Worm (Caenorhabditis elegans) whole organism, L4 larva: ENCODE results near the gene rha-1.

Experiments used
- F26F4.8 ChIP-seq: fragments of 200-800 bp; sonication (Bioruptor generic); conservative IDR thresholded peaks from 2 replicates; pipeline ENCODE4 v1.3.6; 2022; ENCODE audit warnings: missing genetic modification characterization, missing compliant biosample characterization
- F49E8.2 ChIP-seq: sonication (generic microtip); optimal IDR thresholded peaks from 2 replicates; lab custom pipeline; 2016; ENCODE audit warnings: missing compliant biosample characterization, mild to moderate bottlenecking, missing genetic modification characterization, borderline replicate concordance
- T20F7.1 ChIP-seq: fragments of 200-800 bp; sonication (Bioruptor generic); optimal IDR thresholded peaks from 2 replicates; lab custom pipeline; 2018; ENCODE audit warnings: mild to moderate bottlenecking, missing genetic modification characterization, missing compliant biosample characterization
- T26A8.4 ChIP-seq: fragments of 200-800 bp; sonication (Bioruptor generic); IDR thresholded peaks from 2 replicates; pipeline ENCODE4 v1.3.6; 2022; ENCODE audit warnings: missing genetic modification characterization, missing compliant biosample characterization
- Y105C5A.15 ChIP-seq: fragments of 200-800 bp; sonication (Bioruptor generic); IDR thresholded peaks from 2 replicates; pipeline ENCODE4 v1.3.6; 2022; ENCODE audit warnings: missing genetic modification characterization, missing compliant biosample characterization
- ZK337.2 ChIP-seq: fragments of 200-800 bp; sonication (Bioruptor generic); IDR thresholded peaks from 2 replicates; pipeline ENCODE4 v1.3.6; 2022; ENCODE audit warnings: missing genetic modification reagents, missing genetic modification characterization, missing compliant biosample characterization
- aha-1 ChIP-seq: fragments of 150-350 bp; peaks from one replicate; lab custom pipeline; 2014; ENCODE audit warnings: missing biosample characterization, missing genetic modification characterization
- ama-1 ChIP-seq: fragments of 150-350 bp; optimal IDR thresholded peaks from 2 replicates; lab custom pipeline; 2014; ENCODE audit warnings: inconsistent platforms, mixed read lengths
- attf-4 ChIP-seq: sonication (generic microtip); optimal IDR thresholded peaks from 3 replicates; lab custom pipeline; 2017; ENCODE audit warnings: missing biosample characterization, missing genetic modification characterization
- ceh-20 ChIP-seq: fragments of 200-800 bp; sonication (Bioruptor generic); IDR thresholded peaks from 2 replicates; pipeline ENCODE4 v1.3.6; 2022; ENCODE audit warnings: missing genetic modification reagents, missing genetic modification characterization, missing compliant biosample characterization
- ceh-44 ChIP-seq: fragments of 200-800 bp; sonication (Bioruptor generic); IDR thresholded peaks from 2 replicates; pipeline ENCODE4 v1.3.6; 2022; ENCODE audit warnings: missing genetic modification reagents, missing genetic modification characterization, missing compliant biosample characterization
- ces-1 ChIP-seq: fragments of 150-350 bp; sonication (generic microtip); optimal IDR thresholded peaks from 4 replicates; lab custom pipeline; 2014; ENCODE audit warnings: missing biosample characterization, missing genetic modification reagents, missing genetic modification characterization
- cey-2 ChIP-seq: sonication (generic microtip); optimal IDR thresholded peaks from 3 replicates; lab custom pipeline; 2017; ENCODE audit warnings: missing genetic modification characterization, mild to moderate bottlenecking, missing compliant biosample characterization, antibody characterized with exemption, borderline replicate concordance; ENCODE audit not compliant: insufficient read depth
- ctbp-1 ChIP-seq: fragments of 200-800 bp; sonication (Bioruptor generic); IDR thresholded peaks from 2 replicates; pipeline ENCODE4 v1.3.6; 2022; ENCODE audit warnings: missing genetic modification reagents, missing genetic modification characterization, missing compliant biosample characterization
- daf-12 ChIP-seq: fragments of 150-350 bp; optimal IDR thresholded peaks from 2 replicates; lab custom pipeline; 2014; ENCODE audit warnings: missing biosample characterization, missing genetic modification reagents, missing genetic modification characterization
- daf-16 ChIP-seq, 3 experiments: sonication (generic microtip); optimal IDR thresholded peaks; 2 replicates each; lab custom pipeline; 2016 to 2017; ENCODE audit warnings: missing genetic modification characterization in 3 of 3, missing genetic modification reagents in 3 of 3, mild to moderate bottlenecking in 2 of 3, missing compliant biosample characterization in 2 of 3, missing biosample characterization in 1 of 3, moderate library complexity in 1 of 3
- daf-19 ChIP-seq: fragments of 200-800 bp; sonication (Bioruptor generic); conservative IDR thresholded peaks from 2 replicates; pipeline ENCODE4 v1.3.6; 2022; ENCODE audit warnings: missing genetic modification characterization, missing compliant biosample characterization
- daf-8 ChIP-seq: fragments of 200-800 bp; sonication (Bioruptor generic); IDR thresholded peaks from 2 replicates; pipeline ENCODE4 v1.3.6; 2022; ENCODE audit warnings: missing genetic modification characterization, missing compliant biosample characterization
- dmd-6 ChIP-seq: fragments of 200-800 bp; sonication (Bioruptor generic); IDR thresholded peaks from 2 replicates; pipeline ENCODE4 v1.3.6; 2022; ENCODE audit warnings: missing genetic modification reagents, missing genetic modification characterization, missing compliant biosample characterization
- dpl-1 ChIP-seq: fragments of 150-350 bp; optimal IDR thresholded peaks from 2 replicates; lab custom pipeline; 2014; ENCODE audit warnings: missing biosample characterization, missing genetic modification reagents, missing genetic modification characterization
- fkh-10 ChIP-seq: fragments of 150-350 bp; optimal IDR thresholded peaks from 2 replicates; lab custom pipeline; 2014; ENCODE audit warnings: missing biosample characterization, missing genetic modification reagents, missing genetic modification characterization
- fos-1 ChIP-seq: fragments of 150-350 bp; optimal IDR thresholded peaks from 2 replicates; lab custom pipeline; 2014; ENCODE audit warnings: missing biosample characterization, missing genetic modification characterization
- hif-1 ChIP-seq, 2 experiments: sonication (generic microtip); optimal IDR thresholded peaks; 2 replicates each; lab custom pipeline; 2016 to 2017; ENCODE audit warnings: missing compliant biosample characterization in 2 of 2, missing genetic modification characterization in 2 of 2, missing genetic modification reagents in 2 of 2, missing genotype in 2 of 2, mild to moderate bottlenecking in 1 of 2
- jun-1 ChIP-seq: fragments of 150-350 bp; optimal IDR thresholded peaks from 2 replicates; lab custom pipeline; 2014; ENCODE audit warnings: missing biosample characterization, missing genetic modification reagents, missing genetic modification characterization
- lin-1 ChIP-seq: fragments of 200-800 bp; sonication (Bioruptor generic); IDR thresholded peaks from 2 replicates; pipeline ENCODE4 v1.3.6; 2022; ENCODE audit warnings: missing genetic modification reagents, missing genetic modification characterization, missing compliant biosample characterization
- lin-15B ChIP-seq: fragments of 150-350 bp; sonication (generic microtip); optimal IDR thresholded peaks from 3 replicates; lab custom pipeline; 2014; ENCODE audit warnings: missing biosample characterization, missing genetic modification characterization
- lsy-2 ChIP-seq, 2 experiments: fragments of 150-350 bp in 1 of 2; sonication (generic microtip) in 1 of 2; optimal IDR thresholded peaks; 2 replicates each; lab custom pipeline; 2014 to 2017; ENCODE audit warnings: missing biosample characterization in 2 of 2, missing genetic modification characterization in 2 of 2
- madf-5 ChIP-seq, 2 experiments: fragments of 200-800 bp; sonication (Bioruptor generic); IDR thresholded peaks; 2 replicates each; pipeline ENCODE4 v1.3.6; 2022; ENCODE audit warnings: missing compliant biosample characterization in 2 of 2, missing genetic modification characterization in 2 of 2
- mdl-1 ChIP-seq, 2 experiments: fragments of 150-350 bp in 1 of 2; sonication (generic microtip) in 1 of 2; optimal IDR thresholded peaks; 2 replicates each; lab custom pipeline; 2014 to 2017; ENCODE audit warnings: missing biosample characterization in 2 of 2, missing genetic modification characterization in 2 of 2
- mep-1 ChIP-seq: fragments of 150-350 bp; sonication (generic microtip); optimal IDR thresholded peaks from 3 replicates; lab custom pipeline; 2014; ENCODE audit warnings: missing biosample characterization, missing genetic modification characterization
- mes-2 ChIP-seq: sonication (generic microtip); optimal IDR thresholded peaks from 2 replicates; lab custom pipeline; 2016; ENCODE audit warnings: missing genotype, mild to moderate bottlenecking, missing genetic modification characterization, missing compliant biosample characterization; ENCODE audit not compliant: poor library complexity, severe bottlenecking
- mxl-3 ChIP-seq: fragments of 200-800 bp; sonication (Bioruptor generic); optimal IDR thresholded peaks from 2 replicates; lab custom pipeline; 2018; ENCODE audit warnings: mild to moderate bottlenecking, missing genetic modification characterization, missing compliant biosample characterization
- nhr-102 ChIP-seq: sonication (generic microtip); optimal IDR thresholded peaks from 2 replicates; lab custom pipeline; 2016; ENCODE audit warnings: mild to moderate bottlenecking, missing genetic modification characterization, moderate library complexity, missing compliant biosample characterization
- nhr-41 ChIP-seq: fragments of 200-800 bp; sonication (Bioruptor generic); IDR thresholded peaks from 2 replicates; pipeline ENCODE4 v1.3.6; 2022; ENCODE audit warnings: missing genetic modification reagents, missing genetic modification characterization, missing compliant biosample characterization
- pha-4 ChIP-seq, 2 experiments: fragments of 150-350 bp in 1 of 2; fragments of 200-800 bp in 1 of 2; sonication (Bioruptor generic) in 1 of 2; IDR thresholded peaks in 1 of 2; optimal IDR thresholded peaks in 1 of 2; 2 replicates each; pipeline versions ENCODE4 v1.3.6 to Lab custom; 2014 to 2022; ENCODE audit warnings: missing genetic modification characterization in 2 of 2, missing genetic modification reagents in 2 of 2, missing biosample characterization in 1 of 2, missing compliant biosample characterization in 1 of 2
- pqm-1 ChIP-seq: sonication (generic microtip); optimal IDR thresholded peaks from 2 replicates; lab custom pipeline; 2017; ENCODE audit warnings: missing biosample characterization, missing genetic modification characterization
- rbr-2 ChIP-seq: sonication (generic microtip); optimal IDR thresholded peaks from 2 replicates; lab custom pipeline; 2016; ENCODE audit warnings: missing genotype, missing genetic modification characterization, missing compliant biosample characterization
- sdz-12 ChIP-seq: fragments of 200-800 bp; sonication (Bioruptor generic); optimal IDR thresholded peaks from 2 replicates; lab custom pipeline; 2018; ENCODE audit warnings: mild to moderate bottlenecking, missing genetic modification characterization, missing compliant biosample characterization
- set-16 ChIP-seq: fragments of 200-800 bp; sonication (Bioruptor generic); IDR thresholded peaks from 2 replicates; pipeline ENCODE4 v1.3.6; 2022; ENCODE audit warnings: missing genetic modification reagents, missing genetic modification characterization, missing compliant biosample characterization
- spr-1 ChIP-seq: sonication (generic microtip); optimal IDR thresholded peaks from 2 replicates; lab custom pipeline; 2016; ENCODE audit warnings: mild to moderate bottlenecking, missing genetic modification characterization, missing compliant biosample characterization
- tag-97 ChIP-seq: fragments of 200-800 bp; sonication (Bioruptor generic); IDR thresholded peaks from 2 replicates; pipeline ENCODE4 v1.3.6; 2022; ENCODE audit warnings: missing genetic modification characterization, missing compliant biosample characterization
- unc-62 ChIP-seq, 3 experiments: fragments of 150-350 bp in 1 of 3; sonication (generic microtip); optimal IDR thresholded peaks in 2 of 3; peaks in 1 of 3; 1 replicate in 1 of 3; 2 replicates in 2 of 3; lab custom pipeline; 2014 to 2017; ENCODE audit warnings: missing biosample characterization in 3 of 3, missing genetic modification characterization in 3 of 3, missing genetic modification reagents in 3 of 3, missing genotype in 1 of 3
- zfp-3 ChIP-seq: fragments of 200-800 bp; sonication (Bioruptor generic); conservative IDR thresholded peaks from 2 replicates; pipeline ENCODE4 v1.3.6; 2022; ENCODE audit warnings: missing genetic modification reagents, missing genetic modification characterization, missing compliant biosample characterization
- zip-11 ChIP-seq: fragments of 200-800 bp; sonication (Bioruptor generic); IDR thresholded peaks from 2 replicates; pipeline ENCODE4 v1.3.6; 2022; ENCODE audit warnings: missing genetic modification characterization, missing compliant biosample characterization
- zip-2 ChIP-seq: fragments of 150-350 bp; optimal IDR thresholded peaks from 2 replicates; lab custom pipeline; 2014; ENCODE audit warnings: missing biosample characterization, missing genetic modification characterization
- ztf-7 ChIP-seq: fragments of 150-350 bp; optimal IDR thresholded peaks from 2 replicates; lab custom pipeline; 2014; ENCODE audit warnings: missing biosample characterization, missing genetic modification characterization

Gene rha-1

ce11 chrII:8890530-8890929, 7.1 kb upstream of the rha-1 start:
- no peak for TF ChIP-seq F49E8.2 (tag; lab: Kevin White, UChicago)
- no peak for TF ChIP-seq attf-4
- TF ChIP-seq cey-2 = no peak
- no peak for TF ChIP-seq lin-15B (tag; lab: Kevin White, UChicago)
- TF ChIP-seq daf-16 (GFP tag; optimal IDR thresholded peaks at IDR 0.05; lab: Kevin White, UChicago) = no peak
- no peak for TF ChIP-seq daf-16 (tag; optimal IDR thresholded peaks at IDR 0.05; lab: Kevin White, UChicago)
- TF ChIP-seq rbr-2 (tag; lab: Kevin White, UChicago) = no peak
- TF ChIP-seq madf-5 (GFP tag; IDR thresholded peaks at IDR 0.05; lab: Robert Waterston, UW) = no peak
- TF ChIP-seq ama-1 (lab: Kevin White, UChicago) = no peak
- no peak for TF ChIP-seq zip-2 (tag; lab: Kevin White, UChicago)
- TF ChIP-seq lin-1 (GFP tag; lab: Robert Waterston, UW) = no peak
- TF ChIP-seq ces-1 (GFP tag; lab: Kevin White, UChicago) = no peak
- TF ChIP-seq fos-1 = no peak
- TF ChIP-seq tag-97 = no peak
- TF ChIP-seq daf-19 = no peak
- TF ChIP-seq jun-1 (tag; lab: Kevin White, UChicago) = no peak
- TF ChIP-seq zfp-3 (GFP tag; lab: Robert Waterston, UW) = no peak
- TF ChIP-seq daf-12 (tag; lab: Kevin White, UChicago) = no peak
- TF ChIP-seq dpl-1 (GFP tag; lab: Kevin White, UChicago) = no peak
- no peak for TF ChIP-seq mes-2 (tag; lab: Kevin White, UChicago)
- TF ChIP-seq ctbp-1 (GFP tag; lab: Robert Waterston, UW) = no peak

DNA sequence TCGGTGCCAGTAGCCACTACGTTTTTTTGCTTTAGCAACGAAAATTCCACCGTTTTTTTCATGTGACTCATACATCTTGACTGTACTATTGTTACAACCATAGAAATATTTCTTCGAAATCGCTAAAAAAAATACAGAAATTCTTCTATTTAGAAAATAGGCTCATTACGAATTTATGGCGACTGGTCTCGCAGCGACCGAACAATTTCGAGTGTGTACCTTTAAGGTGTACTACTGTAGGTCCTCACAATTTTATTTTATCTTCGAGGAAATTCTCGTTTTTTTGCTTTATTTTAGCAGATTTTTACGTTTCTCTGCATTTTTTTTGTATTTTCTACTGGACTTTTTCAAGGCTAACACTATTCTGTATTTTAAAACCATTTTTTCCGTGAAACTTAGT, 6.6 kb upstream of the rha-1 start:
- TF ChIP-seq ztf-7 (tag; lab: Kevin White, UChicago) (no peak), T20F7.1 (GFP tag; lab: Kevin White, UChicago) (no peak), ceh-44 (GFP tag; lab: Robert Waterston, UW) (no peak), ZK337.2 (GFP tag; lab: Robert Waterston, UW) (no peak), dmd-6 (no peak), mep-1 (no peak), T26A8.4 (GFP tag; lab: Robert Waterston, UW) (no peak), fkh-10 (GFP tag; lab: Kevin White, UChicago) (no peak), pqm-1 (no peak), F49E8.2 (tag; lab: Kevin White, UChicago) (peak; percentile 64), lsy-2 (tag; optimal IDR thresholded peaks at IDR 0.05; lab: Kevin White, UChicago) (peak in 1 of 2 experiments; percentile 34), hif-1 (tag; optimal IDR thresholded peaks at IDR 0.05; lab: Kevin White, UChicago) (no peak), Y105C5A.15 (no peak), mdl-1 (tag; optimal IDR thresholded peaks at IDR 0.05; lab: Kevin White, UChicago) (no peak), F26F4.8 (no peak), jun-1 (tag; lab: Kevin White, UChicago) (no peak)
- TF ChIP-seq, all 104 proteins: peak for 2

DNA sequence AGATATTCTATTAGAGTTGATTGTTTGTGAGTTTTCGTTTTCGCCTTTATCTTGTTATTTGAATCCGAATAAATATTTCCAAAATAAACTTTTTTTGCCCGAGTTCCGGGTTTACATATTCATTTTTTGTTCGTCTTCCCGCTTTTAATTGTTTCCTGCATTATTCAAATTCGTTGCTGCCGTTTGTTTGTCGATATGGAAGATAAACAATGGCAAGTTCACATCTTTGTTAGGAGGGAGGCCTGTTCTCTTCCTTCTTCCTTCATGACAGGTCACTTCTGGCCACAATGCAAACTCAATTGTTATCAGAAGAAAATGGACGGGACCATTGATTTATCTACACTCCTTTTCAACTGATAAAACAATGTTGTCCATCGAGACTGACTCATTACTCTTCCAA, 6.1 kb upstream of the rha-1 start:
- TF ChIP-seq ceh-20 (no peak), nhr-41 (GFP tag; lab: Robert Waterston, UW) (no peak), mes-2 (tag; lab: Kevin White, UChicago) (no peak), tag-97 (no peak), ama-1 (lab: Kevin White, UChicago) (peak; percentile 54), daf-8 (GFP tag; lab: Robert Waterston, UW) (no peak), zip-11 (GFP tag; lab: Robert Waterston, UW) (no peak), rbr-2 (tag; lab: Kevin White, UChicago) (no peak), nhr-102 (tag; lab: Kevin White, UChicago) (no peak), daf-19 (no peak), sdz-12 (no peak), spr-1 (no peak), set-16 (GFP tag; lab: Robert Waterston, UW) (no peak), aha-1 (tag; lab: Kevin White, UChicago) (no peak), mxl-3 (GFP tag; lab: Kevin White, UChicago) (no peak), F49E8.2 (tag; lab: Kevin White, UChicago) (no peak), pha-4 (GFP tag; IDR thresholded peaks at IDR 0.05; lab: Robert Waterston, UW) (no peak), pha-4 (tag; optimal IDR thresholded peaks at IDR 0.05; lab: Kevin White, UChicago) (no peak), daf-16 (GFP tag; optimal IDR thresholded peaks at IDR 0.05; lab: Kevin White, UChicago) (no peak), daf-16 (tag; optimal IDR thresholded peaks at IDR 0.05; lab: Kevin White, UChicago) (peak; percentile 26), unc-62 (GFP tag; optimal IDR thresholded peaks at IDR 0.05 in 1 of 2; lab: Kevin White, UChicago) (peak in 1 of 2 experiments; percentile 8), unc-62 (tag; optimal IDR thresholded peaks at IDR 0.05; lab: Kevin White, UChicago) (no peak)
